Worm (Caenorhabditis elegans): ENCODE measurements around the gene T10C6.15.

DNA sequence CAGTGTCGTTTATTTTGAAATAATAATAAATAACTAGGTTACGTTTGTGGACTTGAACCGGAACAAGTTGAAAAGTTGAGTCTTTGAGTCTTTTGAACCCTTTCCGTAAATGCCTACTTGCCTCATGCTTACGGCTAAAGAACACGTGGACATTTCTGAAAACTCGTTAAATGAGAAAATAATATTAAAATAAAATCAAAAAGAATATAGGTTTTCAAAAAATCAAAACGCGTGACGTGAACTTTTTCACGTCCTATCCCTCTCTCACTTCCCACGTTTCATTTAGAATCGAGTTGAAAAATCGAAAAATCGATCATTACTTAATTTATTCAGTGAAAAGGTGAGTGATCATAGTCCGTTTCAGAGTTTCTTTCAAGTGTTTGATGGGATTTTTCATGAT is 3.4 kb upstream of the T10C6.15 start, which contains the start of gene best-12:
- TF ChIP-seq alr-1 (tag; optimal IDR thresholded peaks at IDR 0.05) (no peak), egl-27 (tag; optimal IDR thresholded peaks at IDR 0.05) (no peak), ama-1 (optimal IDR thresholded peaks at IDR 0.05) (no peak), aly-2 (tag; optimal IDR thresholded peaks at IDR 0.05) (no peak), mab-5 (tag; optimal IDR thresholded peaks at IDR 0.05) (no peak), nhr-23 (tag; optimal IDR thresholded peaks at IDR 0.05) (no peak), nhr-77 (tag; optimal IDR thresholded peaks at IDR 0.05) (no peak), dmd-4 (tag; optimal IDR thresholded peaks at IDR 0.05) (no peak)

All from whole organism, L2 larva.